Fruit fly (Drosophila melanogaster) whole organism, embryonic: ENCODE data around the gene witty.

Source experiments
- Aef1 ChIP-seq: fragments of 200-800 bp; sonication (Bioruptor generic); IDR thresholded peaks from 3 replicates; pipeline ENCODE4 v1.3.6; 2022; ENCODE audit warnings: missing biosample characterization, missing genetic modification characterization
- Atf3 ChIP-seq: fragments of 200-800 bp; sonication (Bioruptor generic); optimal IDR thresholded peaks from 3 replicates; lab custom pipeline; 2016; ENCODE audit warnings: missing biosample characterization, missing genetic modification characterization
- CG10209 ChIP-seq: fragments of 200-800 bp; sonication (Bioruptor generic); optimal IDR thresholded peaks from 3 replicates; lab custom pipeline; 2017; ENCODE audit warnings: missing biosample characterization, mild to moderate bottlenecking, missing genetic modification characterization, missing genetic modification reagents
- CG1024 ChIP-seq: fragments of 200-800 bp; sonication (Bioruptor generic); IDR thresholded peaks from 2 replicates; pipeline ENCODE4 v1.3.6; 2022; ENCODE audit warnings: missing biosample characterization, missing genetic modification characterization
- CG10267 ChIP-seq: fragments of 200-800 bp; sonication (Bioruptor generic); optimal IDR thresholded peaks from 2 replicates; lab custom pipeline; 2018; ENCODE audit warnings: missing biosample characterization, mild to moderate bottlenecking, missing genetic modification characterization, moderate library complexity
- CG11247 ChIP-seq: fragments of 200-800 bp; sonication (Bioruptor generic); IDR thresholded peaks from 2 replicates; pipeline ENCODE4 v1.3.6; 2022; ENCODE audit warnings: missing biosample characterization, missing genetic modification characterization
- CG12391 ChIP-seq: fragments of 200-800 bp; sonication (Bioruptor generic); optimal IDR thresholded peaks from 3 replicates; lab custom pipeline; 2018; ENCODE audit warnings: missing biosample characterization, mild to moderate bottlenecking, missing genetic modification characterization, moderate library complexity
- CG15269 ChIP-seq: fragments of 200-800 bp; sonication (Bioruptor generic); optimal IDR thresholded peaks from 2 replicates; lab custom pipeline; 2018; ENCODE audit warnings: missing biosample characterization, mild to moderate bottlenecking, missing genetic modification characterization, moderate library complexity
- CG15479 ChIP-seq: fragments of 200-800 bp; sonication (Bioruptor generic); optimal IDR thresholded peaks from 3 replicates; lab custom pipeline; 2019; ENCODE audit warnings: missing biosample characterization, mild to moderate bottlenecking, missing genetic modification characterization, moderate library complexity
- CG2202 ChIP-seq: fragments of 200-800 bp; sonication (Bioruptor generic); optimal IDR thresholded peaks from 2 replicates; lab custom pipeline; 2018; ENCODE audit warnings: missing biosample characterization, mild to moderate bottlenecking, missing genetic modification characterization
- CG31224 ChIP-seq: fragments of 200-800 bp; sonication (Bioruptor generic); IDR thresholded peaks from 2 replicates; pipeline ENCODE4 v1.3.6; 2022; ENCODE audit warnings: missing biosample characterization, missing genetic modification characterization
- CG32532 ChIP-seq: fragments of 200-800 bp; sonication (Bioruptor generic); IDR thresholded peaks from 2 replicates; pipeline ENCODE4 v1.3.6; 2022; ENCODE audit warnings: missing biosample characterization, missing genetic modification characterization
- CG3995 ChIP-seq: fragments of 200-800 bp; sonication (Bioruptor generic); optimal IDR thresholded peaks from 3 replicates; lab custom pipeline; 2016; ENCODE audit warnings: missing biosample characterization, missing genetic modification characterization
- CG43689 ChIP-seq: fragments of 200-800 bp; sonication (Bioruptor generic); IDR thresholded peaks from 2 replicates; pipeline ENCODE4 v1.3.6; 2022; ENCODE audit warnings: missing biosample characterization, missing genetic modification characterization
- CG4730 ChIP-seq: fragments of 200-800 bp; sonication (Bioruptor generic); IDR thresholded peaks from 2 replicates; pipeline ENCODE4 v1.3.6; 2022; ENCODE audit warnings: missing biosample characterization, missing genetic modification characterization
- CG4820 ChIP-seq: fragments of 200-800 bp; sonication (Bioruptor generic); optimal IDR thresholded peaks from 3 replicates; lab custom pipeline; 2016; ENCODE audit warnings: missing biosample characterization, missing genetic modification characterization
- CG6765 ChIP-seq: fragments of 200-800 bp; sonication (Bioruptor generic); optimal IDR thresholded peaks from 3 replicates; lab custom pipeline; 2017; ENCODE audit warnings: missing biosample characterization, mild to moderate bottlenecking, missing genetic modification characterization
- CG8359 ChIP-seq: fragments of 200-800 bp; sonication (Bioruptor generic); optimal IDR thresholded peaks from 2 replicates; lab custom pipeline; 2017; ENCODE audit warnings: missing biosample characterization, mild to moderate bottlenecking, missing genetic modification characterization, borderline replicate concordance
- CrebB ChIP-seq: fragments of 200-800 bp; sonication (Bioruptor generic); optimal IDR thresholded peaks from 3 replicates; lab custom pipeline; 2018; ENCODE audit warnings: missing biosample characterization, mild to moderate bottlenecking, missing genetic modification characterization
- D19A ChIP-seq: fragments of 200-800 bp; optimal IDR thresholded peaks from 3 replicates; lab custom pipeline; 2019; ENCODE audit warnings: missing biosample characterization, mild to moderate bottlenecking, missing genetic modification characterization, moderate library complexity
- Dad ChIP-seq: fragments of 200-800 bp; sonication (Bioruptor generic); optimal IDR thresholded peaks from 3 replicates; lab custom pipeline; 2016; ENCODE audit warnings: missing biosample characterization, missing genetic modification characterization
- Dfd ChIP-seq, 2 experiments: fragments of >200 bp; optimal IDR thresholded peaks; 2 replicates each; lab custom pipeline; 2017; ENCODE audit warnings: missing biosample characterization in 2 of 2, missing genetic modification characterization in 2 of 2
- Eip74EF ChIP-seq, 2 experiments: fragments of 200-800 bp in 1 of 2; fragments of >200 bp in 1 of 2; sonication (Bioruptor generic) in 1 of 2; optimal IDR thresholded peaks; 2 replicates each; lab custom pipeline; 2017 to 2019; ENCODE audit warnings: missing biosample characterization in 2 of 2, missing genetic modification characterization in 2 of 2, mild to moderate bottlenecking in 1 of 2, moderate library complexity in 1 of 2
- H2.0 ChIP-seq: fragments of 200-800 bp; sonication (Bioruptor generic); IDR thresholded peaks from 2 replicates; pipeline ENCODE4 v1.3.6; 2022; ENCODE audit warnings: missing biosample characterization, missing genetic modification characterization
- HmgD ChIP-seq: fragments of 200-800 bp; sonication (Bioruptor generic); optimal IDR thresholded peaks from 3 replicates; lab custom pipeline; 2016; ENCODE audit warnings: missing biosample characterization, missing genetic modification characterization
- Hmx ChIP-seq: fragments of 200-800 bp; sonication (Bioruptor generic); optimal IDR thresholded peaks from 2 replicates; lab custom pipeline; 2016; ENCODE audit warnings: missing biosample characterization, missing genetic modification characterization
- Lhr ChIP-seq: fragments of 200-800 bp; sonication (Bioruptor generic); optimal IDR thresholded peaks from 3 replicates; lab custom pipeline; 2017; ENCODE audit warnings: mild to moderate bottlenecking, missing biosample characterization, missing genetic modification reagents, missing genetic modification characterization
- Lim3 ChIP-seq: fragments of 200-800 bp; sonication (Bioruptor generic); IDR thresholded peaks from 2 replicates; pipeline ENCODE4 v1.3.6; 2022; ENCODE audit warnings: missing biosample characterization, missing genetic modification characterization
- MBD-R2 ChIP-seq: fragments of 200-800 bp; sonication (Bioruptor generic); IDR thresholded peaks from 2 replicates; pipeline ENCODE4 v1.3.6; 2022; ENCODE audit warnings: missing biosample characterization, missing genetic modification characterization
- NC2α ChIP-seq: fragments of 200-800 bp; sonication (Bioruptor generic); optimal IDR thresholded peaks from 2 replicates; lab custom pipeline; 2016; ENCODE audit warnings: missing biosample characterization, missing genetic modification characterization
- NFAT ChIP-seq: fragments of 200-800 bp; sonication (Bioruptor generic); IDR thresholded peaks from 2 replicates; pipeline ENCODE4 v1.3.6; 2022; ENCODE audit warnings: missing biosample characterization, missing genetic modification characterization
- bigmax ChIP-seq: fragments of 200-800 bp; sonication (Bioruptor generic); optimal IDR thresholded peaks from 2 replicates; lab custom pipeline; 2018; ENCODE audit warnings: missing biosample characterization, mild to moderate bottlenecking, missing genetic modification characterization
- crp ChIP-seq, 2 experiments: fragments of 200-800 bp; sonication (Bioruptor generic); optimal IDR thresholded peaks; 2 replicates in 1 of 2; 3 replicates in 1 of 2; lab custom pipeline; 2017; ENCODE audit warnings: missing biosample characterization in 2 of 2, missing genetic modification characterization in 2 of 2, mild to moderate bottlenecking in 1 of 2, moderate library complexity in 1 of 2
- esg ChIP-seq: fragments of 200-800 bp; sonication (Bioruptor generic); conservative IDR thresholded peaks from 2 replicates; pipeline ENCODE4 v1.3.6; 2022; ENCODE audit warnings: missing biosample characterization, missing genetic modification characterization
- eyg ChIP-seq: fragments of 200-800 bp; sonication (Bioruptor generic); optimal IDR thresholded peaks from 3 replicates; lab custom pipeline; 2016; ENCODE audit warnings: missing biosample characterization, missing genetic modification characterization
- fd64A ChIP-seq: fragments of 200-800 bp; sonication (Bioruptor generic); optimal IDR thresholded peaks from 3 replicates; lab custom pipeline; 2018; ENCODE audit warnings: missing biosample characterization, mild to moderate bottlenecking, missing genetic modification characterization
- fd96Cb ChIP-seq: fragments of 200-800 bp; sonication (Bioruptor generic); optimal IDR thresholded peaks from 2 replicates; lab custom pipeline; 2018; ENCODE audit warnings: missing biosample characterization, mild to moderate bottlenecking, missing genetic modification characterization, moderate library complexity
- gt ChIP-seq: fragments of 200-800 bp; sonication (Bioruptor generic); IDR thresholded peaks from 2 replicates; pipeline ENCODE4 v1.3.6; 2022; ENCODE audit warnings: missing biosample characterization, missing genetic modification characterization
- hb ChIP-seq: fragments of 200-800 bp; sonication (Bioruptor generic); IDR thresholded peaks from 3 replicates; pipeline ENCODE4 v1.3.6; 2022; ENCODE audit warnings: missing biosample characterization, missing genetic modification characterization; ENCODE audit not compliant: partially characterized antibody
- lbe ChIP-seq: fragments of 200-800 bp; sonication (Bioruptor generic); optimal IDR thresholded peaks from 2 replicates; lab custom pipeline; 2016; ENCODE audit warnings: missing biosample characterization, mild to moderate bottlenecking, missing genetic modification characterization
- lov ChIP-seq, 2 experiments: fragments of 200-800 bp in 1 of 2; fragments of >200 bp in 1 of 2; sonication (Bioruptor generic) in 1 of 2; IDR thresholded peaks in 1 of 2; optimal IDR thresholded peaks in 1 of 2; 2 replicates in 1 of 2; 3 replicates in 1 of 2; pipeline versions ENCODE4 v1.3.6 to Lab custom; 2017 to 2022; ENCODE audit warnings: missing biosample characterization in 1 of 2, missing genetic modification characterization in 1 of 2
- phol ChIP-seq: fragments of 200-800 bp; sonication (Bioruptor generic); optimal IDR thresholded peaks from 3 replicates; lab custom pipeline; 2018; ENCODE audit warnings: missing biosample characterization, mild to moderate bottlenecking, missing genetic modification characterization, moderate library complexity
- ranshi ChIP-seq: fragments of 200-800 bp; sonication (Bioruptor generic); IDR thresholded peaks from 2 replicates; pipeline ENCODE4 v1.3.6; 2022; ENCODE audit warnings: missing biosample characterization, missing genetic modification characterization
- rib ChIP-seq: fragments of 200-800 bp; sonication (Bioruptor generic); IDR thresholded peaks from 2 replicates; pipeline ENCODE4 v1.3.6; 2022; ENCODE audit warnings: missing biosample characterization, missing genetic modification characterization
- run ChIP-seq: fragments of 200-800 bp; sonication (Bioruptor generic); optimal IDR thresholded peaks from 3 replicates; lab custom pipeline; 2018; ENCODE audit warnings: missing biosample characterization, mild to moderate bottlenecking, missing genetic modification characterization
- sim ChIP-seq: fragments of 200-800 bp; sonication (Bioruptor generic); IDR thresholded peaks from 2 replicates; pipeline ENCODE4 v1.3.6; 2022; ENCODE audit warnings: missing biosample characterization, missing genetic modification characterization
- sima ChIP-seq: fragments of 200-800 bp; sonication (Bioruptor generic); optimal IDR thresholded peaks from 2 replicates; lab custom pipeline; 2016; ENCODE audit warnings: missing biosample characterization, missing genetic modification characterization
- sisA ChIP-seq: fragments of 200-800 bp; sonication (Bioruptor generic); IDR thresholded peaks from 2 replicates; pipeline ENCODE4 v1.3.6; 2022; ENCODE audit warnings: missing biosample characterization, missing genetic modification characterization
- tna ChIP-seq: fragments of 200-800 bp; sonication (Bioruptor generic); IDR thresholded peaks from 2 replicates; pipeline ENCODE4 v1.3.6; 2022; ENCODE audit warnings: missing biosample characterization, missing genetic modification characterization; ENCODE audit not compliant: partially characterized antibody
- wor ChIP-seq: fragments of 200-800 bp; sonication (Bioruptor generic); IDR thresholded peaks from 2 replicates; pipeline ENCODE4 v1.3.6; 2022; ENCODE audit warnings: missing biosample characterization, missing genetic modification characterization
- zf30C ChIP-seq: fragments of 200-800 bp; sonication (Bioruptor generic); optimal IDR thresholded peaks from 3 replicates; lab custom pipeline; 2018; ENCODE audit warnings: missing biosample characterization, mild to moderate bottlenecking, missing genetic modification characterization

Gene witty

dm6 chr2L:8334705-8335104, 3.4 kb upstream of the witty start (continued):
- no peak for TF ChIP-seq crp (GFP tag; optimal IDR thresholded peaks at IDR 0.05; lab: Kevin White, UChicago)
- TF ChIP-seq wor (GFP tag; lab: Robert Waterston, UW): no peak
- TF ChIP-seq CG43689: no peak
- no peak for TF ChIP-seq run (tag; lab: Kevin White, UChicago)
- TF ChIP-seq CG15479: no peak
- TF ChIP-seq sim (GFP tag; lab: Robert Waterston, UW): no peak
- TF ChIP-seq sima (GFP tag; lab: Kevin White, UChicago): no peak
- TF ChIP-seq CG3995 (GFP tag; lab: Kevin White, UChicago): peak; percentile 44
- TF ChIP-seq ranshi (GFP tag; lab: Robert Waterston, UW): no peak
- TF ChIP-seq CrebB (tag; lab: Kevin White, UChicago): no peak
- no peak for TF ChIP-seq lov (optimal IDR thresholded peaks at IDR 0.05; lab: Kevin White, UChicago)
- TF ChIP-seq lov (GFP tag; IDR thresholded peaks at IDR 0.05; lab: Robert Waterston, UW): peak; percentile 66; the same call in 1 of the 3 replicates
- TF ChIP-seq CG6765 (GFP tag; lab: Kevin White, UChicago): no peak
- TF ChIP-seq Dad (GFP tag; lab: Kevin White, UChicago): no peak
- TF ChIP-seq MBD-R2 (GFP tag; lab: Robert Waterston, UW): 0 out of 2 replicates have a peak, but pooled peaks have one; percentile 34
- TF ChIP-seq Lhr (GFP tag; lab: Kevin White, UChicago): no peak
- no peak for TF ChIP-seq Lim3 (GFP tag; lab: Robert Waterston, UW)
- TF ChIP-seq Aef1 (GFP tag; lab: Robert Waterston, UW): no peak
- TF ChIP-seq CG15269 (tag; lab: Kevin White, UChicago): no peak
- TF ChIP-seq eyg: no peak
- no peak for TF ChIP-seq tna (GFP tag; lab: Robert Waterston, UW)
- no peak for TF ChIP-seq fd64A (GFP tag; lab: Kevin White, UChicago)
- TF ChIP-seq hb (GFP tag; lab: Robert Waterston, UW): no peak
- TF ChIP-seq Eip74EF (GFP tag; optimal IDR thresholded peaks at IDR 0.05; lab: Kevin White, UChicago): no peak
- no peak for TF ChIP-seq H2.0 (GFP tag; lab: Robert Waterston, UW)
- TF ChIP-seq CG32532 (GFP tag; lab: Robert Waterston, UW): 0 out of 2 replicates have a peak, but pooled peaks have one; percentile 32
- TF ChIP-seq bigmax (GFP tag; lab: Kevin White, UChicago): no peak
- no peak for TF ChIP-seq NFAT (GFP tag; lab: Robert Waterston, UW)
- TF ChIP-seq esg (GFP tag; lab: Robert Waterston, UW): no peak
- TF ChIP-seq CG10209 (GFP tag; lab: Kevin White, UChicago): no peak
- no peak for TF ChIP-seq sisA (GFP tag; lab: Robert Waterston, UW)
- no peak for TF ChIP-seq CG31224 (GFP tag; lab: Robert Waterston, UW)
- TF ChIP-seq Hmx (GFP tag; lab: Kevin White, UChicago): no peak
- no peak for TF ChIP-seq fd96Cb (tag; lab: Kevin White, UChicago)
- no peak for TF ChIP-seq NC2α (GFP tag; lab: Kevin White, UChicago)
- no peak for TF ChIP-seq D19A (tag; lab: Kevin White, UChicago)
- TF ChIP-seq gt: no peak
- TF ChIP-seq HmgD (GFP tag; lab: Kevin White, UChicago): no peak
- TF ChIP-seq lbe (GFP tag; lab: Kevin White, UChicago): no peak
- no peak for TF ChIP-seq Atf3
- TF ChIP-seq CG11247 (GFP tag; lab: Robert Waterston, UW): no peak
- TF ChIP-seq CG4730: no peak
- TF ChIP-seq CG2202: no peak
- no peak for TF ChIP-seq Dfd (GFP tag; optimal IDR thresholded peaks at IDR 0.05; lab: Kevin White, UChicago)
- TF ChIP-seq CG8359 (GFP tag; lab: Kevin White, UChicago): no peak
- no peak for TF ChIP-seq zf30C (GFP tag; lab: Kevin White, UChicago)
- TF ChIP-seq CG10267 (tag; lab: Kevin White, UChicago): no peak
- no peak for TF ChIP-seq phol (tag; lab: Kevin White, UChicago)
- no peak for TF ChIP-seq CG4820 (GFP tag; lab: Kevin White, UChicago)
- TF ChIP-seq CG1024: no peak
- TF ChIP-seq CG12391: no peak
- TF ChIP-seq rib (GFP tag; lab: Robert Waterston, UW): no peak
